Worm (Caenorhabditis elegans): ENCODE data around the gene arp-11.

DNA sequence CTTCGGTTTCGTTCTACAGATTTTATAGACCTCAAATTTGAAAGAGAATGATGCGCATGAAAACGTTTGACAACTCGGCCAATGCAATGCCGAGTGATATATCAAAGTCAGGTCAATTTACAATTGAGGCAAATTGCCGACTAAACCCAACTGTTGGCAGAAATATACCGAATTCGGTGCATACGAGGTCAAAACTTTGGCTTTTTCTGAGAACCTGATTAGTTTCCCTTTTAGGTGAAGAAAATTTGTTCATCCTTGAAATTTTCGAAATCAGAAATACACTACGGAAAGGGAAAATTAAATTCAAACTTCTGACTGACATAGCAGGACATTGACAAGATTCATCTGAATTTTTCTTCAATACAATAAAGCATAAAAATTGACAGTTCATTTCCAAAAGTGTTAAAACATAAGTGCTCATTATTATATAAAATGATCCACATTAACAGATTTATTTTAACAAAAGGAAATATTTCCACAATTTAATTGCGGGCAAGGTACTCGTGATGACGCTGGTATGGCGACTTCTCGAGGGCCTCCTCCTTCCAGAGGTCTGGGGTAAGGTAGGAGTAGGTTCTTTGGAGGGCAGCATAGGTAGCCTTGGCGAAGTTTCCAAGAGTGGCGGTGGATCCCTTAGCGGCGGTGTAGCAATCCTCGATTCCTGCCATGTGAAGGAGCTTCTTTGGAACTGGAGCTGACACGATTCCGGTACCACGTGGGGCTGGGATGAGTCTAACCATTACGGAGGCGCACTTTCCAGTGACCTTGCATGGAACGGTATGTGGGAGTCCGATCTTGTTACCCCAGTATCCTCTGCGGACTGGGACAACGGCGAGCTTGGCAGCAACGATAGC, 23.1 kb upstream of the arp-11 start:
- no peak for TF ChIP-seq eyg-1 (tag; optimal IDR thresholded peaks at IDR 0.05)
- TF ChIP-seq nfya-1 (tag; optimal IDR thresholded peaks at IDR 0.05) = no peak
- TF ChIP-seq fkh-10 (GFP tag; optimal IDR thresholded peaks at IDR 0.05) = no peak
- peak; percentile 9 for TF ChIP-seq ama-1 (optimal IDR thresholded peaks at IDR 0.05)
- no peak for TF ChIP-seq sox-4 (tag; optimal IDR thresholded peaks at IDR 0.05)
- no peak for TF ChIP-seq npax-4 (tag; optimal IDR thresholded peaks at IDR 0.05)
- no peak for TF ChIP-seq ahr-1 (tag; optimal IDR thresholded peaks at IDR 0.05)
- no peak for TF ChIP-seq rnt-1 (tag; optimal IDR thresholded peaks at IDR 0.05)
- no peak for TF ChIP-seq ceh-48 (tag; optimal IDR thresholded peaks at IDR 0.05)
- TF ChIP-seq ceh-19 (GFP tag; optimal IDR thresholded peaks at IDR 0.05) = no peak
- TF ChIP-seq dmd-4 (tag; optimal IDR thresholded peaks at IDR 0.05; ENCODE audit: borderline replicate concordance) = no peak
- TF ChIP-seq sdc-2 (tag; optimal IDR thresholded peaks at IDR 0.05) = no peak
- TF ChIP-seq ceh-22 (tag; optimal IDR thresholded peaks at IDR 0.05) = no peak
- TF ChIP-seq ceh-6 (GFP tag; optimal IDR thresholded peaks at IDR 0.05) = no peak
